Fruit fly (Drosophila melanogaster) whole organism, adult: ENCODE results near the gene CG42450.

Source experiments
- CG14711 ChIP-seq: fragments of 200-800 bp; sonication (Bioruptor generic); optimal IDR thresholded peaks from 2 replicates; lab custom pipeline; 2018; ENCODE audit warnings: missing biosample characterization, mild to moderate bottlenecking, missing genetic modification characterization, moderate library complexity
- CG1620 ChIP-seq: fragments of 200-800 bp; sonication (Bioruptor generic); optimal IDR thresholded peaks from 2 replicates; lab custom pipeline; 2016; ENCODE audit warnings: missing biosample characterization, missing genetic modification characterization
- CG33017 ChIP-seq: fragments of 200-800 bp; sonication (Bioruptor generic); optimal IDR thresholded peaks from 2 replicates; lab custom pipeline; 2018; ENCODE audit warnings: missing biosample characterization, mild to moderate bottlenecking, missing genetic modification characterization, moderate library complexity
- CG7101 ChIP-seq: fragments of 200-800 bp; sonication (Bioruptor generic); optimal IDR thresholded peaks from 2 replicates; lab custom pipeline; 2018; ENCODE audit warnings: missing biosample characterization, mild to moderate bottlenecking, missing genetic modification characterization, moderate library complexity
- Clk ChIP-seq: fragments of 200-800 bp; sonication (Bioruptor generic); optimal IDR thresholded peaks from 2 replicates; lab custom pipeline; 2017; ENCODE audit warnings: missing biosample characterization, missing genetic modification characterization
- Hr96 ChIP-seq: fragments of 200-800 bp; sonication (Bioruptor generic); optimal IDR thresholded peaks from 2 replicates; lab custom pipeline; 2016; ENCODE audit warnings: missing biosample characterization, missing genetic modification characterization

DNA sequence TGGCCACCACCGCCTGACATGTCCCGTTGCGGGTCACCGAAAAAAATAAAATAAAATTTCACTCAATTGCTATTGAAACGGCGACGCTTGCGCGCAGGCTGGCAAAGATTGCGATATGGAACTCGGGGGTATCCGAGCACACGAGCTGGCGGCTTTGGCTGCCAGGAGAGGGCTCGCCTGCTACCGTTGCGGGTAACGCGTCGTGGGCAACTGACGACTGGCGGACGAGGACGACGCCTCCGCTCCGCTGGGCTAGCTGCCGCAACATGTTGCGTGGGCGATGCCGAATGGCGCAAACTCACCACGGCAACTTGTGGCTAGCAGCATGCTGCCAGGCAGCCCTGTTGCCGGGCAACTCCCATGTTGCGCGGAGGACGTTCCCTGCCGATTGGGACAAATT is 39.3 kb upstream of the CG42450 start, which contains the start of gene CCKLR-17D3:
- TF ChIP-seq CG14711 (no peak), Clk (GFP tag; lab: Kevin White, UChicago) (no peak), Hr96 (GFP tag; lab: Kevin White, UChicago) (no peak), CG1620 (GFP tag; lab: Kevin White, UChicago) (no peak), CG33017 (tag; lab: Kevin White, UChicago) (no peak), CG7101 (no peak)
